Worm (Caenorhabditis elegans): Measurements from ENCODE around the gene cut-3.

cut-3 gene

DNA sequence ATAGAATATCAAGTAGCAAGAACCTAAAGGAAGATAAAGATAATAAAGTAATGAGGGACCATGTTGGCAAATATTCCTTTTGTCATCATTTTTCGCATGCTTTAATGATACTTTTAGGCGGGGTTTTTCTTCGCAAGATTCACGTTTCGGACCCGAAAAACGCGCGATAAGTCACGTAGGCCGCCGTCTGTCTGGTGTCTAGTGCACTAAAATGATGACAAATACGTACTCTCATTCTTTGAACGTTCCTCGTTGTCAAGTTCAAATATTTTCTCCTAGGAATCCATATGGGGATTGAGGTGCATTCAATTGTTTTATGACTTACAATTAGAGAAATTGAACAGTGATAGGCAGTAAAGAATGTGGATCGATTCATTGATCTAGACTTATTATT, 37.2 kb upstream of the cut-3 start, which contains the start of gene taap-1:
Gene taap-1 (minus strand): TSS at position 79 of the 394 bp plus-strand sequence.
- TF ChIP-seq fos-1 (tag; optimal IDR thresholded peaks at IDR 0.05): no peak
- TF ChIP-seq Y75B8A.6 (GFP tag; IDR thresholded peaks at IDR 0.05): no peak
- TF ChIP-seq ceh-44 (GFP tag; IDR thresholded peaks at IDR 0.05): no peak
- TF ChIP-seq nhr-48 (tag; optimal IDR thresholded peaks at IDR 0.05): peak; percentile 51
- peak; percentile 10 for TF ChIP-seq hlh-30 (tag; optimal IDR thresholded peaks at IDR 0.05; ENCODE audit: insufficient read depth)
- no peak for TF ChIP-seq spr-3 (GFP tag; optimal IDR thresholded peaks at IDR 0.05)
- peak; percentile 80 for TF ChIP-seq dmd-6 (GFP tag; IDR thresholded peaks at IDR 0.05)
- TF ChIP-seq mxl-3 (GFP tag; optimal IDR thresholded peaks at IDR 0.05): no peak
- TF ChIP-seq saeg-2 (GFP tag; IDR thresholded peaks at IDR 0.05): no peak
- TF ChIP-seq ZK546.5 (tag; optimal IDR thresholded peaks at IDR 0.05): no peak
- no peak for TF ChIP-seq ztf-11 (tag; optimal IDR thresholded peaks at IDR 0.05)
- no peak for TF ChIP-seq nhr-11 (tag; optimal IDR thresholded peaks at IDR 0.05)
- no peak for TF ChIP-seq ces-1 (GFP tag; optimal IDR thresholded peaks at IDR 0.05)
- no peak for TF ChIP-seq zfp-3 (GFP tag; conservative IDR thresholded peaks at IDR 0.05)
- no peak for TF ChIP-seq lin-38 (GFP tag; IDR thresholded peaks at IDR 0.05)
- TF ChIP-seq lsy-2 (tag; optimal IDR thresholded peaks at IDR 0.05): no peak
- TF ChIP-seq egl-43 (GFP tag; IDR thresholded peaks at IDR 0.05): no peak
- TF ChIP-seq php-3 (GFP tag; IDR thresholded peaks at IDR 0.05): no peak
- peak in 1 of 2 experiments; percentile 44 for TF ChIP-seq mdl-1 (tag; optimal IDR thresholded peaks at IDR 0.05)
- no peak for TF ChIP-seq rbr-2 (tag; optimal IDR thresholded peaks at IDR 0.05)
- no peak for TF ChIP-seq daf-8 (GFP tag; IDR thresholded peaks at IDR 0.05)
- TF ChIP-seq nhr-10 (tag; optimal IDR thresholded peaks at IDR 0.05): no peak
- TF ChIP-seq hlh-11 (tag; optimal IDR thresholded peaks at IDR 0.05): peak; percentile 39
- peak; percentile 15 for TF ChIP-seq mes-2 (tag; optimal IDR thresholded peaks at IDR 0.05; ENCODE audit: poor library complexity, severe bottlenecking)
- peak; percentile 100 for TF ChIP-seq aha-1 (tag)
- TF ChIP-seq nhr-41 (GFP tag; IDR thresholded peaks at IDR 0.05): no peak
- TF ChIP-seq tra-1 (GFP tag; IDR thresholded peaks at IDR 0.05): no peak
- TF ChIP-seq nhr-28 (tag; optimal IDR thresholded peaks at IDR 0.05): peak; percentile 4
- TF ChIP-seq hif-1 (tag; optimal IDR thresholded peaks at IDR 0.05): peak; percentile 94 to 100
- no peak for TF ChIP-seq ceh-28 (tag; optimal IDR thresholded peaks at IDR 0.05)
- TF ChIP-seq mep-1 (tag; optimal IDR thresholded peaks at IDR 0.05): peak; percentile 29
- no peak for TF ChIP-seq lin-13 (GFP tag; optimal IDR thresholded peaks at IDR 0.05)
- no peak for TF ChIP-seq zfp-2 (tag; optimal IDR thresholded peaks at IDR 0.05)
- no peak for TF ChIP-seq nhr-76 (tag; optimal IDR thresholded peaks at IDR 0.05)
- no peak for TF ChIP-seq mdt-29 (GFP tag; IDR thresholded peaks at IDR 0.05)
- no peak for TF ChIP-seq ama-1 (optimal IDR thresholded peaks at IDR 0.05)
- no peak for TF ChIP-seq zip-11 (GFP tag; IDR thresholded peaks at IDR 0.05)
- TF ChIP-seq daf-19 (GFP tag; conservative IDR thresholded peaks at IDR 0.05): no peak
- no peak for TF ChIP-seq Y5F2A.4 (GFP tag; optimal IDR thresholded peaks at IDR 0.05)
- no peak for TF ChIP-seq fkh-10 (GFP tag; optimal IDR thresholded peaks at IDR 0.05)
- TF ChIP-seq aly-2 (tag; optimal IDR thresholded peaks at IDR 0.05): no peak
- TF ChIP-seq nhr-25 (tag; optimal IDR thresholded peaks at IDR 0.05; ENCODE audit: borderline replicate concordance, insufficient read depth): no peak
- TF ChIP-seq F49E8.2 (tag; optimal IDR thresholded peaks at IDR 0.05; ENCODE audit: borderline replicate concordance): no peak
- no peak for TF ChIP-seq lin-15B (tag; optimal IDR thresholded peaks at IDR 0.05)
- TF ChIP-seq R02D3.7 (tag; optimal IDR thresholded peaks at IDR 0.05): no peak
- no peak for TF ChIP-seq F10B5.3 (tag; optimal IDR thresholded peaks at IDR 0.05)
- TF ChIP-seq pha-4 (GFP tag; IDR thresholded peaks at IDR 0.05): no peak
- TF ChIP-seq pha-4 (tag; optimal IDR thresholded peaks at IDR 0.05): no peak

All from whole organism, L4 larva.